Worm (Caenorhabditis elegans) whole organism, L1 larva: ENCODE results near the gene Y45F3A.1.

Experiments used
- C04F5.9 ChIP-seq: sonication (generic microtip); optimal IDR thresholded peaks from 2 replicates; lab custom pipeline; 2016; ENCODE audit warnings: missing genetic modification characterization, missing compliant biosample characterization
- C16A3.4 ChIP-seq: fragments of 150-350 bp; optimal IDR thresholded peaks from 2 replicates; lab custom pipeline; 2014; ENCODE audit warnings: missing biosample characterization, missing genetic modification characterization
- C34B4.2 ChIP-seq: sonication (generic microtip); optimal IDR thresholded peaks from 2 replicates; lab custom pipeline; 2017; ENCODE audit warnings: mild to moderate bottlenecking, missing genetic modification characterization, missing compliant biosample characterization
- F16B12.6 ChIP-seq: fragments of 150-350 bp; optimal IDR thresholded peaks from 2 replicates; lab custom pipeline; 2014; ENCODE audit warnings: missing biosample characterization, missing genetic modification characterization
- blmp-1 ChIP-seq: fragments of 150-350 bp; optimal IDR thresholded peaks from 2 replicates; lab custom pipeline; 2014; ENCODE audit warnings: missing biosample characterization, missing genetic modification characterization
- ceh-82 ChIP-seq, 3 experiments: fragments of 150-350 bp in 1 of 3; sonication (generic microtip) in 2 of 3; optimal IDR thresholded peaks; 2 replicates each; lab custom pipeline; 2014 to 2017; ENCODE audit warnings: missing biosample characterization in 3 of 3, missing genetic modification characterization in 3 of 3
- ceh-88 ChIP-seq: fragments of 200-800 bp; sonication (Bioruptor generic); IDR thresholded peaks from 2 replicates; pipeline ENCODE4 v1.3.6; 2022; ENCODE audit warnings: missing genetic modification characterization, missing compliant biosample characterization
- ceh-90 ChIP-seq: sonication (generic microtip); optimal IDR thresholded peaks from 2 replicates; lab custom pipeline; 2016; ENCODE audit warnings: missing genetic modification characterization, missing compliant biosample characterization
- dpl-1 ChIP-seq, 3 experiments: fragments of 150-350 bp in 2 of 3; sonication (generic microtip) in 1 of 3; optimal IDR thresholded peaks; 2 replicates each; lab custom pipeline; 2014 to 2017; ENCODE audit warnings: missing biosample characterization in 3 of 3, missing genetic modification characterization in 3 of 3, missing genetic modification reagents in 3 of 3
- efl-1 ChIP-seq, 4 experiments: fragments of 150-350 bp; optimal IDR thresholded peaks in 3 of 4; peaks in 1 of 4; 1 replicate in 1 of 4; 2 replicates in 3 of 4; lab custom pipeline; 2014; ENCODE audit warnings: missing biosample characterization in 2 of 4, missing genetic modification characterization in 2 of 4, missing genetic modification reagents in 2 of 4
- egl-27 ChIP-seq, 2 experiments: fragments of 150-350 bp in 1 of 2; sonication (generic microtip); optimal IDR thresholded peaks; 3 replicates each; lab custom pipeline; 2017 to 2018; ENCODE audit warnings: missing biosample characterization in 2 of 2, missing genetic modification characterization in 2 of 2, missing genetic modification reagents in 2 of 2
- elt-2 ChIP-seq: sonication (generic microtip); optimal IDR thresholded peaks from 2 replicates; lab custom pipeline; 2016; ENCODE audit warnings: missing genetic modification characterization, mild to moderate bottlenecking, inconsistent platforms, missing compliant biosample characterization, missing genetic modification reagents
- elt-3 ChIP-seq, 6 experiments: fragments of 150-350 bp in 1 of 6; sonication (generic microtip); optimal IDR thresholded peaks; 2 replicates each; lab custom pipeline; 2017 to 2018; ENCODE audit warnings: missing biosample characterization in 6 of 6, missing genetic modification characterization in 6 of 6, inconsistent platforms in 1 of 6
- grh-1 ChIP-seq: fragments of 200-800 bp; sonication (Bioruptor generic); IDR thresholded peaks from 2 replicates; pipeline ENCODE4 v1.3.6; 2022; ENCODE audit warnings: missing genetic modification reagents, missing genetic modification characterization, missing compliant biosample characterization
- hlh-17 ChIP-seq: fragments of 200-800 bp; sonication (Bioruptor generic); optimal IDR thresholded peaks from 2 replicates; lab custom pipeline; 2018; ENCODE audit warnings: missing genetic modification characterization, mild to moderate bottlenecking, missing compliant biosample characterization, moderate library complexity, borderline replicate concordance
- hlh-4 ChIP-seq: sonication (generic microtip); optimal IDR thresholded peaks from 2 replicates; lab custom pipeline; 2016; ENCODE audit warnings: mild to moderate bottlenecking, missing genetic modification characterization, missing compliant biosample characterization
- hpl-2 ChIP-seq: fragments of 150-350 bp; optimal IDR thresholded peaks from 2 replicates; lab custom pipeline; 2014; ENCODE audit warnings: missing biosample characterization, missing genetic modification reagents, missing genetic modification characterization
- isw-1 ChIP-seq: fragments of 200-800 bp; sonication (Bioruptor generic); IDR thresholded peaks from 2 replicates; pipeline ENCODE4 v1.3.6; 2022; ENCODE audit warnings: missing genetic modification characterization, missing compliant biosample characterization
- lin-14 ChIP-seq: fragments of 200-800 bp; sonication (Bioruptor generic); optimal IDR thresholded peaks from 2 replicates; lab custom pipeline; 2018; ENCODE audit warnings: mild to moderate bottlenecking, missing genetic modification characterization, moderate library complexity, missing compliant biosample characterization
- lin-15B ChIP-seq: fragments of 150-350 bp; sonication (generic microtip); optimal IDR thresholded peaks from 3 replicates; lab custom pipeline; 2014; ENCODE audit warnings: missing biosample characterization, missing genetic modification characterization
- lin-35 ChIP-seq, 2 experiments: fragments of 150-350 bp; optimal IDR thresholded peaks; 2 replicates each; lab custom pipeline; 2014; ENCODE audit warnings: missing biosample characterization in 2 of 2, missing genetic modification characterization in 2 of 2, missing genetic modification reagents in 2 of 2
- lsy-2 ChIP-seq, 2 experiments: fragments of 150-350 bp; optimal IDR thresholded peaks; 2 replicates each; lab custom pipeline; 2014; ENCODE audit warnings: missing biosample characterization in 2 of 2, missing genetic modification characterization in 2 of 2
- mdl-1 ChIP-seq, 2 experiments: fragments of 150-350 bp; optimal IDR thresholded peaks; 2 replicates each; lab custom pipeline; 2014 to 2017; ENCODE audit warnings: missing biosample characterization in 2 of 2, missing genetic modification characterization in 2 of 2, inconsistent platforms in 1 of 2
- mef-2 ChIP-seq: fragments of 150-350 bp; optimal IDR thresholded peaks from 2 replicates; lab custom pipeline; 2014; ENCODE audit warnings: missing biosample characterization, missing genetic modification characterization
- nhr-20 ChIP-seq: sonication (generic microtip); optimal IDR thresholded peaks from 2 replicates; lab custom pipeline; 2016; ENCODE audit warnings: mild to moderate bottlenecking, missing genetic modification characterization, missing compliant biosample characterization
- nhr-237 ChIP-seq: fragments of 150-350 bp; optimal IDR thresholded peaks from 2 replicates; lab custom pipeline; 2014; ENCODE audit warnings: missing biosample characterization, missing genetic modification characterization
- nhr-47 ChIP-seq: sonication (generic microtip); optimal IDR thresholded peaks from 2 replicates; lab custom pipeline; 2016; ENCODE audit warnings: mild to moderate bottlenecking, missing genetic modification characterization, moderate library complexity, missing compliant biosample characterization
- nhr-84 ChIP-seq: sonication (generic microtip); optimal IDR thresholded peaks from 2 replicates; lab custom pipeline; 2017; ENCODE audit warnings: missing biosample characterization, missing genetic modification characterization
- nhr-85 ChIP-seq: sonication (generic microtip); peaks from one replicate; lab custom pipeline; 2016; ENCODE audit warnings: missing genetic modification characterization, inconsistent platforms, missing compliant biosample characterization
- pqm-1 ChIP-seq: sonication (generic microtip); optimal IDR thresholded peaks from 3 replicates; lab custom pipeline; 2017; ENCODE audit warnings: missing biosample characterization, missing genetic modification characterization
- rnt-1 ChIP-seq: sonication (generic microtip); optimal IDR thresholded peaks from 2 replicates; lab custom pipeline; 2016; ENCODE audit warnings: mild to moderate bottlenecking, missing genetic modification characterization, moderate library complexity, missing compliant biosample characterization
- skn-1 ChIP-seq: fragments of 150-350 bp; optimal IDR thresholded peaks from 2 replicates; lab custom pipeline; 2014; ENCODE audit warnings: missing biosample characterization, missing genetic modification characterization
- snu-23 ChIP-seq: sonication (generic microtip); optimal IDR thresholded peaks from 2 replicates; lab custom pipeline; 2016; ENCODE audit warnings: missing genetic modification characterization, missing compliant biosample characterization
- sup-37 ChIP-seq: fragments of 200-800 bp; sonication (Bioruptor generic); optimal IDR thresholded peaks from 2 replicates; lab custom pipeline; 2018; ENCODE audit warnings: mild to moderate bottlenecking, missing genetic modification characterization, missing compliant biosample characterization
- tlp-1 ChIP-seq: fragments of 150-350 bp; optimal IDR thresholded peaks from 2 replicates; lab custom pipeline; 2014; ENCODE audit warnings: missing biosample characterization, missing genetic modification characterization
- unc-86 ChIP-seq: sonication (generic microtip); optimal IDR thresholded peaks from 2 replicates; lab custom pipeline; 2016; ENCODE audit warnings: missing genetic modification characterization, missing compliant biosample characterization
- unc-98 ChIP-seq: fragments of 200-800 bp; sonication (Bioruptor generic); IDR thresholded peaks from 2 replicates; pipeline ENCODE4 v1.3.6; 2022; ENCODE audit warnings: missing genetic modification characterization, missing compliant biosample characterization
- zag-1 ChIP-seq: fragments of 150-350 bp; optimal IDR thresholded peaks from 2 replicates; lab custom pipeline; 2014; ENCODE audit warnings: missing biosample characterization, missing genetic modification characterization

Y45F3A.1 gene

ce11 chrIII:10565926-10566325 is 4.2 kb upstream of the Y45F3A.1 start, which contains the start of gene acdh-11:
acdh-11 (plus strand) TSS chrIII:10566258.
- TF ChIP-seq unc-86 (tag; lab: Kevin White, UChicago): no peak
- TF ChIP-seq nhr-84 (tag; lab: Kevin White, UChicago): no peak
- peak; percentile 2 for TF ChIP-seq blmp-1 (tag; lab: Kevin White, UChicago)
- TF ChIP-seq dpl-1 (GFP tag; optimal IDR thresholded peaks at IDR 0.05; lab: Kevin White, UChicago): no peak
- TF ChIP-seq ceh-82 (tag; optimal IDR thresholded peaks at IDR 0.05; lab: Kevin White, UChicago): no peak
- no peak for TF ChIP-seq C04F5.9 (tag; lab: Kevin White, UChicago)
- no peak for TF ChIP-seq grh-1 (GFP tag; lab: Robert Waterston, UW)
- TF ChIP-seq lsy-2 (tag; optimal IDR thresholded peaks at IDR 0.05; lab: Kevin White, UChicago): peak in 1 of 2 experiments; percentile 7
- TF ChIP-seq F16B12.6 (tag; lab: Kevin White, UChicago): no peak
- no peak for TF ChIP-seq efl-1 (optimal IDR thresholded peaks at IDR 0.05; lab: Kevin White, UChicago)
- no peak for TF ChIP-seq efl-1 (GFP tag; optimal IDR thresholded peaks at IDR 0.05 in 1 of 2; lab: Kevin White, UChicago)
- TF ChIP-seq lin-35 (GFP tag; optimal IDR thresholded peaks at IDR 0.05; lab: Kevin White, UChicago): peak in 1 of 2 experiments; percentile 19
- peak; percentile 36 for TF ChIP-seq nhr-20 (tag; lab: Kevin White, UChicago)
- peak in 1 of 2 experiments; percentile 4 for TF ChIP-seq mdl-1 (tag; optimal IDR thresholded peaks at IDR 0.05; lab: Kevin White, UChicago)
- TF ChIP-seq lin-15B: no peak
- TF ChIP-seq elt-3 (tag; optimal IDR thresholded peaks at IDR 0.05; lab: Kevin White, UChicago): peak in 4 of 6 experiments; percentile 52 to 79 (median 77)
- no peak for TF ChIP-seq nhr-47
- TF ChIP-seq snu-23: peak; percentile 29
- peak; percentile 22 for TF ChIP-seq elt-2 (tag; lab: Kevin White, UChicago)
- no peak for TF ChIP-seq isw-1 (GFP tag; lab: Robert Waterston, UW)
- no peak for TF ChIP-seq zag-1 (tag; lab: Kevin White, UChicago)

- TF ChIP-seq nhr-85 (peak; percentile 46), snu-23 (peak; percentile 35), lin-14 (GFP tag; lab: Kevin White, UChicago) (peak; percentile 38), blmp-1 (tag; lab: Kevin White, UChicago) (peak; percentile 13), sup-37 (GFP tag; lab: Kevin White, UChicago) (no peak)
- TF ChIP-seq, all 84 proteins: peak for 4
Measured at ce11 chrIII:10562542-10562941, 827 bp upstream of the Y45F3A.1 start.

ce11 chrIII:10560296-10560695 is 1.4 kb downstream of the Y45F3A.1 start, which contains the start of gene rab-30:
rab-30 (plus strand) TSS chrIII:10560596.
- no peak for TF ChIP-seq mef-2
- TF ChIP-seq ceh-88 (GFP tag; lab: Robert Waterston, UW): no peak
- no peak for TF ChIP-seq skn-1 (tag; lab: Kevin White, UChicago)
- no peak for TF ChIP-seq unc-98 (GFP tag; lab: Robert Waterston, UW)
- TF ChIP-seq nhr-84 (tag; lab: Kevin White, UChicago): no peak
- TF ChIP-seq nhr-237 (tag; lab: Kevin White, UChicago): no peak
- TF ChIP-seq ceh-90: no peak
- TF ChIP-seq pqm-1: no peak
- TF ChIP-seq dpl-1 (GFP tag; optimal IDR thresholded peaks at IDR 0.05; lab: Kevin White, UChicago): no peak
- no peak for TF ChIP-seq F16B12.6 (tag; lab: Kevin White, UChicago)
- TF ChIP-seq lsy-2 (tag; optimal IDR thresholded peaks at IDR 0.05; lab: Kevin White, UChicago): no peak
- TF ChIP-seq egl-27 (tag; optimal IDR thresholded peaks at IDR 0.05; lab: Kevin White, UChicago): no peak
- TF ChIP-seq hlh-4 (tag; lab: Kevin White, UChicago): no peak
- no peak for TF ChIP-seq ceh-82 (tag; optimal IDR thresholded peaks at IDR 0.05; lab: Kevin White, UChicago)

ce11 chrIII:10557910-10558309 is 3.8 kb downstream of the Y45F3A.1 start, which contains the start of gene T21C12.4:
T21C12.4 (minus strand) TSS chrIII:10558010.
- TF ChIP-seq C16A3.4 (tag; lab: Kevin White, UChicago): no peak
- no peak for TF ChIP-seq ceh-82 (tag; optimal IDR thresholded peaks at IDR 0.05; lab: Kevin White, UChicago)
- TF ChIP-seq rnt-1 (tag; lab: Kevin White, UChicago): no peak
- no peak for TF ChIP-seq isw-1 (GFP tag; lab: Robert Waterston, UW)
- no peak for TF ChIP-seq C34B4.2 (tag; lab: Kevin White, UChicago)
- no peak for TF ChIP-seq nhr-85
- TF ChIP-seq zag-1 (tag; lab: Kevin White, UChicago): no peak
- TF ChIP-seq hpl-2 (GFP tag; lab: Kevin White, UChicago): no peak
- TF ChIP-seq hlh-17 (GFP tag; lab: Kevin White, UChicago): no peak
- no peak for TF ChIP-seq tlp-1 (tag; lab: Kevin White, UChicago)
